Worm (Caenorhabditis elegans) whole organism, L1 larva: ENCODE data around the gene F23H11.4.

Experiments used
- C34B4.2 ChIP-seq: sonication (generic microtip); optimal IDR thresholded peaks from 2 replicates; lab custom pipeline; 2017; ENCODE audit warnings: mild to moderate bottlenecking, missing genetic modification characterization, missing compliant biosample characterization
- ama-1 ChIP-seq: fragments of 150-350 bp; optimal IDR thresholded peaks from 2 replicates; lab custom pipeline; 2014
- ces-1 ChIP-seq: fragments of 150-350 bp; optimal IDR thresholded peaks from 2 replicates; lab custom pipeline; 2014; ENCODE audit warnings: missing biosample characterization, missing genetic modification reagents, missing genetic modification characterization
- efl-3 ChIP-seq: fragments of 200-800 bp; sonication (Bioruptor generic); optimal IDR thresholded peaks from 2 replicates; lab custom pipeline; 2018; ENCODE audit warnings: mild to moderate bottlenecking, missing genetic modification characterization, missing compliant biosample characterization
- fos-1 ChIP-seq: fragments of 150-350 bp; optimal IDR thresholded peaks from 2 replicates; lab custom pipeline; 2014; ENCODE audit warnings: missing biosample characterization, missing genetic modification characterization
- mab-9 ChIP-seq: fragments of 200-800 bp; sonication (Bioruptor generic); IDR thresholded peaks from 2 replicates; pipeline ENCODE4 v1.3.6; 2022; ENCODE audit warnings: missing genetic modification reagents, missing genetic modification characterization, missing compliant biosample characterization
- mep-1 ChIP-seq: fragments of 150-350 bp; optimal IDR thresholded peaks from 2 replicates; lab custom pipeline; 2014; ENCODE audit warnings: missing biosample characterization, missing genetic modification characterization
- nhr-11 ChIP-seq: fragments of 150-350 bp; optimal IDR thresholded peaks from 2 replicates; lab custom pipeline; 2014; ENCODE audit warnings: missing biosample characterization, missing genetic modification characterization
- nhr-19 ChIP-seq: fragments of 200-800 bp; sonication (Bioruptor generic); conservative IDR thresholded peaks from 2 replicates; pipeline ENCODE4 v1.3.6; 2022; ENCODE audit warnings: missing genetic modification characterization, missing compliant biosample characterization
- sox-4 ChIP-seq: sonication (generic microtip); optimal IDR thresholded peaks from 2 replicates; lab custom pipeline; 2016; ENCODE audit warnings: missing genetic modification characterization, missing compliant biosample characterization
- unc-62 ChIP-seq: fragments of 150-350 bp; optimal IDR thresholded peaks from 2 replicates; lab custom pipeline; 2014; ENCODE audit warnings: missing biosample characterization, missing genetic modification reagents, missing genetic modification characterization
- unc-98 ChIP-seq: fragments of 200-800 bp; sonication (Bioruptor generic); IDR thresholded peaks from 2 replicates; pipeline ENCODE4 v1.3.6; 2022; ENCODE audit warnings: missing genetic modification characterization, missing compliant biosample characterization
- vab-15 ChIP-seq: sonication (generic microtip); optimal IDR thresholded peaks from 2 replicates; lab custom pipeline; 2017; ENCODE audit warnings: missing genotype, mild to moderate bottlenecking, missing genetic modification characterization, missing compliant biosample characterization

- TF ChIP-seq nhr-11 (tag; lab: Kevin White, UChicago) (no peak), mep-1 (no peak), nhr-19 (no peak), unc-62 (GFP tag; lab: Kevin White, UChicago) (no peak), mab-9 (GFP tag; lab: Robert Waterston, UW) (no peak), unc-98 (GFP tag; lab: Robert Waterston, UW) (no peak), ama-1 (lab: Kevin White, UChicago) (no peak), ces-1 (no peak), fos-1 (tag; lab: Kevin White, UChicago) (no peak), vab-15 (no peak), C34B4.2 (tag; lab: Kevin White, UChicago) (no peak), sox-4 (no peak), efl-3 (GFP tag; lab: Kevin White, UChicago) (no peak)
These were observed 28.7 kb upstream of the F23H11.4 start, which contains the start of gene fbxa-55 for ce11 chrIII:936037-936507.
